Worm (Caenorhabditis elegans): ENCODE results near the gene Y54F10BM.21.

Y54F10BM.21 gene

ce11 chrIII:2276842-2277241 is at the start of gene Y54F10BM.21:
TSS of gene Y54F10BM.21 (plus strand) at chrIII:2277142.
- no peak for TF ChIP-seq unc-62 (GFP tag; optimal IDR thresholded peaks at IDR 0.05)
- TF ChIP-seq mbf-1 (tag; optimal IDR thresholded peaks at IDR 0.05) = no peak
- TF ChIP-seq unc-39 (tag; optimal IDR thresholded peaks at IDR 0.05) = no peak
- no peak for TF ChIP-seq Y55F3AM.14 (GFP tag; optimal IDR thresholded peaks at IDR 0.05)
- no peak for TF ChIP-seq lin-39 (tag; optimal IDR thresholded peaks at IDR 0.05)
- TF ChIP-seq ama-1 (optimal IDR thresholded peaks at IDR 0.05) = no peak
- no peak for TF ChIP-seq elt-3 (tag; optimal IDR thresholded peaks at IDR 0.05)
- TF ChIP-seq snpc-4 (tag; optimal IDR thresholded peaks at IDR 0.05) = no peak

- no peak for TF ChIP-seq ztf-1 (GFP tag; conservative IDR thresholded peaks at IDR 0.05)
- TF ChIP-seq nhr-129 (tag; optimal IDR thresholded peaks at IDR 0.05) = no peak
- TF ChIP-seq skn-1 (tag; optimal IDR thresholded peaks at IDR 0.05) = no peak
- no peak for TF ChIP-seq nhr-237 (tag; optimal IDR thresholded peaks at IDR 0.05)
- TF ChIP-seq nhr-23 (tag; optimal IDR thresholded peaks at IDR 0.05) = no peak
- no peak for TF ChIP-seq sma-3 (GFP tag; optimal IDR thresholded peaks at IDR 0.05)
- no peak for TF ChIP-seq mbf-1 (tag; optimal IDR thresholded peaks at IDR 0.05)
- no peak for TF ChIP-seq unc-39 (tag; optimal IDR thresholded peaks at IDR 0.05)
- no peak for TF ChIP-seq ZK546.5 (tag; optimal IDR thresholded peaks at IDR 0.05)
- no peak for TF ChIP-seq Y55F3AM.14 (GFP tag; optimal IDR thresholded peaks at IDR 0.05)
- TF ChIP-seq zag-1 (tag; optimal IDR thresholded peaks at IDR 0.05) = no peak
- TF ChIP-seq unc-62 (GFP tag; optimal IDR thresholded peaks at IDR 0.05) = no peak
- no peak for TF ChIP-seq ceh-82 (tag; optimal IDR thresholded peaks at IDR 0.05)
- TF ChIP-seq mab-5 (tag; optimal IDR thresholded peaks at IDR 0.05) = no peak
- TF ChIP-seq ceh-16 (tag; optimal IDR thresholded peaks at IDR 0.05) = no peak
- TF ChIP-seq ztf-4 (tag; optimal IDR thresholded peaks at IDR 0.05) = no peak
- TF ChIP-seq dmd-4 (tag; optimal IDR thresholded peaks at IDR 0.05) = no peak
Measured at ce11 chrIII:2227407-2227806, 49.5 kb upstream of the Y54F10BM.21 start, which contains the start of gene fbxa-62. TSS of gene fbxa-62 (plus strand) at chrIII:2227707.

ce11 chrIII:2232360-2232759 is 44.6 kb upstream of the Y54F10BM.21 start, which contains the start of gene fbxa-47:
TSS of gene fbxa-47 (minus strand) at chrIII:2232460.
- TF ChIP-seq mab-5 (tag; optimal IDR thresholded peaks at IDR 0.05) (no peak), sma-3 (GFP tag; optimal IDR thresholded peaks at IDR 0.05) (no peak), nhr-23 (tag; optimal IDR thresholded peaks at IDR 0.05) (no peak), sem-4 (tag; optimal IDR thresholded peaks at IDR 0.05) (no peak), egl-27 (tag; optimal IDR thresholded peaks at IDR 0.05) (no peak), blmp-1 (tag; optimal IDR thresholded peaks at IDR 0.05; ENCODE audit: insufficient read depth) (no peak), mbf-1 (tag; optimal IDR thresholded peaks at IDR 0.05) (no peak), skn-1 (tag; optimal IDR thresholded peaks at IDR 0.05) (no peak), nhr-6 (tag; optimal IDR thresholded peaks at IDR 0.05) (no peak), unc-62 (GFP tag; optimal IDR thresholded peaks at IDR 0.05) (no peak), Y55F3AM.14 (GFP tag; optimal IDR thresholded peaks at IDR 0.05) (no peak), snpc-4 (tag; optimal IDR thresholded peaks at IDR 0.05) (no peak), ceh-82 (tag; optimal IDR thresholded peaks at IDR 0.05) (no peak), nhr-10 (tag; optimal IDR thresholded peaks at IDR 0.05) (no peak)

- TF ChIP-seq unc-39 (tag; optimal IDR thresholded peaks at IDR 0.05) (no peak), nhr-21 (tag; optimal IDR thresholded peaks at IDR 0.05) (no peak), ama-1 (optimal IDR thresholded peaks at IDR 0.05) (no peak), ceh-82 (tag; optimal IDR thresholded peaks at IDR 0.05) (no peak), nhr-23 (tag; optimal IDR thresholded peaks at IDR 0.05) (no peak)
Measured at ce11 chrIII:2233399-2233798, 43.5 kb upstream of the Y54F10BM.21 start.

- TF ChIP-seq ama-1 (optimal IDR thresholded peaks at IDR 0.05) = no peak
- no peak for TF ChIP-seq F13H6.1 (tag; optimal IDR thresholded peaks at IDR 0.05)
- TF ChIP-seq gmeb-1 (tag; optimal IDR thresholded peaks at IDR 0.05) = no peak
- no peak for TF ChIP-seq mdl-1 (tag; optimal IDR thresholded peaks at IDR 0.05)
- no peak for TF ChIP-seq nhr-237 (tag; optimal IDR thresholded peaks at IDR 0.05)
- TF ChIP-seq dmd-4 (tag; optimal IDR thresholded peaks at IDR 0.05) = no peak
- TF ChIP-seq R02D3.7 (tag; optimal IDR thresholded peaks at IDR 0.05) = no peak
- no peak for TF ChIP-seq fos-1 (tag; optimal IDR thresholded peaks at IDR 0.05)
- TF ChIP-seq Y55F3AM.14 (GFP tag; optimal IDR thresholded peaks at IDR 0.05) = no peak
- TF ChIP-seq nhr-25 (tag; optimal IDR thresholded peaks at IDR 0.05) = no peak
- TF ChIP-seq nhr-11 (tag; optimal IDR thresholded peaks at IDR 0.05) = no peak
- no peak for TF ChIP-seq snpc-4 (tag; optimal IDR thresholded peaks at IDR 0.05)
- no peak for TF ChIP-seq ceh-16 (tag; optimal IDR thresholded peaks at IDR 0.05)
- TF ChIP-seq mbf-1 (tag; optimal IDR thresholded peaks at IDR 0.05) = no peak
- TF ChIP-seq lin-11 (tag; optimal IDR thresholded peaks at IDR 0.05) = no peak
- no peak for TF ChIP-seq sem-4 (tag; optimal IDR thresholded peaks at IDR 0.05)
- TF ChIP-seq ztf-11 (tag; optimal IDR thresholded peaks at IDR 0.05) = no peak
- no peak for TF ChIP-seq sma-3 (GFP tag; optimal IDR thresholded peaks at IDR 0.05)
- no peak for TF ChIP-seq crh-2 (tag; optimal IDR thresholded peaks at IDR 0.05)
Measured at ce11 chrIII:2234192-2234934, 42.6 kb upstream of the Y54F10BM.21 start, which contains the start of gene C39B5.2. TSS of gene C39B5.2 (plus strand) at chrIII:2234884.

All from whole organism, L2 larva.